Fruit fly (Drosophila melanogaster) Kc167 (cell line): ENCODE results near the gene CG7276.

ENCODE experiments used
- Myc ChIP-seq: fragments of >200 bp; optimal IDR thresholded peaks from 2 replicates; lab custom pipeline; 2017; ENCODE audit warnings: missing external identifiers
- Sin3A ChIP-seq: fragments of >200 bp; optimal IDR thresholded peaks from 2 replicates; lab custom pipeline; 2018; ENCODE audit warnings: missing external identifiers
- h ChIP-seq: fragments of >200 bp; optimal IDR thresholded peaks from 3 replicates; lab custom pipeline; 2018; ENCODE audit warnings: missing external identifiers
- insv ChIP-seq: fragments of >200 bp; optimal IDR thresholded peaks from 3 replicates; lab custom pipeline; 2018; ENCODE audit warnings: missing external identifiers
- psq ChIP-seq: fragments of >200 bp; optimal IDR thresholded peaks from 2 replicates; lab custom pipeline; 2017; ENCODE audit warnings: missing external identifiers
- ttk ChIP-seq: sonication (Bioruptor generic); optimal IDR thresholded peaks from 2 replicates; lab custom pipeline; 2017; ENCODE audit warnings: missing external identifiers

The CG7276 gene

dm6 chr3L:15504687-15505086 lies 6.7 kb downstream of the CG7276 start, which contains the start of gene CG7857:
CG7857 (minus strand) TSS chr3L:15504894.
- no peak for TF ChIP-seq ttk (lab: Kevin White, UChicago)
- TF ChIP-seq Sin3A: no peak

dm6 chr3L:15506174-15506926 lies 8.3 kb downstream of the CG7276 start:
- no peak for TF ChIP-seq psq (lab: Kevin White, UChicago)
- TF ChIP-seq insv (lab: Kevin White, UChicago): no peak
- TF ChIP-seq Sin3A: no peak
- no peak for TF ChIP-seq ttk (lab: Kevin White, UChicago)
- no peak for TF ChIP-seq Myc (lab: Kevin White, UChicago)

dm6 chr3L:15507148-15507896 lies 9.3 kb downstream of the CG7276 start:
- TF ChIP-seq ttk (lab: Kevin White, UChicago) (no peak), Myc (lab: Kevin White, UChicago) (no peak), insv (lab: Kevin White, UChicago) (no peak), Sin3A (no peak), h (no peak), psq (lab: Kevin White, UChicago) (no peak)

dm6 chr3L:15508233-15508632 lies 10.2 kb downstream of the CG7276 start, which contains the start of gene CG7841:
CG7841 (minus strand) TSS chr3L:15508252.
- no peak for TF ChIP-seq Myc (lab: Kevin White, UChicago)
- no peak for TF ChIP-seq ttk (lab: Kevin White, UChicago)
- no peak for TF ChIP-seq insv (lab: Kevin White, UChicago)
- no peak for TF ChIP-seq h
- no peak for TF ChIP-seq Sin3A
- no peak for TF ChIP-seq psq (lab: Kevin White, UChicago)

dm6 chr3L:15508750-15509149 lies 10.7 kb downstream of the CG7276 start, which contains the start of gene Z600:
Z600 (plus strand) TSS chr3L:15509061.
- TF ChIP-seq Myc (lab: Kevin White, UChicago): no peak
- no peak for TF ChIP-seq psq (lab: Kevin White, UChicago)
- TF ChIP-seq Sin3A: no peak
- no peak for TF ChIP-seq ttk (lab: Kevin White, UChicago)
- TF ChIP-seq h: no peak
- no peak for TF ChIP-seq insv (lab: Kevin White, UChicago)

dm6 chr3L:15509398-15509797 lies 11.4 kb downstream of the CG7276 start, which contains the start of the genes gdl and gdl-ORF39:
gdl (plus strand) TSS chr3L:15509445.
gdl-ORF39 (plus strand) TSS chr3L:15509445.
- no peak for TF ChIP-seq Myc (lab: Kevin White, UChicago)
- no peak for TF ChIP-seq psq (lab: Kevin White, UChicago)
- no peak for TF ChIP-seq ttk (lab: Kevin White, UChicago)
- no peak for TF ChIP-seq h
- TF ChIP-seq Sin3A: no peak
- no peak for TF ChIP-seq insv (lab: Kevin White, UChicago)

dm6 chr3L:15510787-15511186 lies 12.8 kb downstream of the CG7276 start, which contains the start of gene MsrA:
MsrA (plus strand) TSS chr3L:15511052.
- no peak for TF ChIP-seq Myc (lab: Kevin White, UChicago)
- no peak for TF ChIP-seq insv (lab: Kevin White, UChicago)
- no peak for TF ChIP-seq psq (lab: Kevin White, UChicago)
- TF ChIP-seq ttk (lab: Kevin White, UChicago): no peak
- TF ChIP-seq h: no peak
- TF ChIP-seq Sin3A: no peak

dm6 chr3L:15511688-15512250 lies 13.8 kb downstream of the CG7276 start:
- TF ChIP-seq ttk (lab: Kevin White, UChicago) (no peak), psq (lab: Kevin White, UChicago) (no peak), h (no peak), insv (lab: Kevin White, UChicago) (no peak), Myc (lab: Kevin White, UChicago) (no peak), Sin3A (no peak)

dm6 chr3L:15513264-15513663 lies 15.3 kb downstream of the CG7276 start:
- TF ChIP-seq h (no peak), Sin3A (no peak), psq (lab: Kevin White, UChicago) (no peak), ttk (lab: Kevin White, UChicago) (no peak), Myc (lab: Kevin White, UChicago) (no peak), insv (lab: Kevin White, UChicago) (no peak)

dm6 chr3L:15513726-15514125 lies 15.7 kb downstream of the CG7276 start:
- TF ChIP-seq h (no peak), ttk (lab: Kevin White, UChicago) (no peak), Sin3A (no peak), Myc (lab: Kevin White, UChicago) (no peak), insv (lab: Kevin White, UChicago) (no peak), psq (lab: Kevin White, UChicago) (no peak)

dm6 chr3L:15514405-15514804 lies 16.4 kb downstream of the CG7276 start:
- TF ChIP-seq insv (lab: Kevin White, UChicago): no peak
- no peak for TF ChIP-seq Myc (lab: Kevin White, UChicago)
- no peak for TF ChIP-seq h
- no peak for TF ChIP-seq psq (lab: Kevin White, UChicago)
- no peak for TF ChIP-seq Sin3A
- no peak for TF ChIP-seq ttk (lab: Kevin White, UChicago)
